Worm (Caenorhabditis elegans) whole organism, L3 larva: ENCODE results near the gene Y45G5AM.6.

Source experiments
- ceh-28 ChIP-seq: fragments of 150-350 bp; optimal IDR thresholded peaks from 2 replicates; lab custom pipeline; 2014; ENCODE audit warnings: missing biosample characterization, missing genetic modification reagents, missing genetic modification characterization
- jun-1 ChIP-seq: fragments of 150-350 bp; optimal IDR thresholded peaks from 2 replicates; lab custom pipeline; 2014; ENCODE audit warnings: missing biosample characterization, missing genetic modification reagents, missing genetic modification characterization
- lin-39 ChIP-seq: fragments of 150-350 bp; optimal IDR thresholded peaks from 2 replicates; lab custom pipeline; 2018; ENCODE audit warnings: missing biosample characterization, missing genetic modification reagents, missing genetic modification characterization
- nhr-237 ChIP-seq: fragments of 150-350 bp; optimal IDR thresholded peaks from 2 replicates; lab custom pipeline; 2014; ENCODE audit warnings: missing biosample characterization, missing genetic modification characterization
- nhr-28 ChIP-seq: fragments of 150-350 bp; optimal IDR thresholded peaks from 2 replicates; lab custom pipeline; 2014; ENCODE audit warnings: missing biosample characterization, missing genetic modification characterization
- nhr-43 ChIP-seq: sonication (generic microtip); optimal IDR thresholded peaks from 2 replicates; lab custom pipeline; 2016; ENCODE audit warnings: mild to moderate bottlenecking, missing genetic modification characterization, missing compliant biosample characterization; ENCODE audit not compliant: poor library complexity, severe bottlenecking
- nhr-76 ChIP-seq: fragments of 150-350 bp; sonication (generic microtip); optimal IDR thresholded peaks from 5 replicates; lab custom pipeline; 2014; ENCODE audit warnings: missing biosample characterization, missing genetic modification characterization
- pha-4 ChIP-seq: fragments of 150-350 bp; optimal IDR thresholded peaks from 2 replicates; lab custom pipeline; 2014; ENCODE audit warnings: missing biosample characterization, missing genetic modification reagents, missing genetic modification characterization
- unc-62 ChIP-seq: fragments of 150-350 bp; sonication (generic microtip); optimal IDR thresholded peaks from 4 replicates; lab custom pipeline; 2014; ENCODE audit warnings: missing biosample characterization, missing genetic modification reagents, missing genetic modification characterization

ce11 chrV:4144205-4144604 lies 7.9 kb downstream of the Y45G5AM.6 start, which contains the start of gene Y45G5AL.1:
- no peak for TF ChIP-seq lin-39 (tag; lab: Kevin White, UChicago)
- no peak for TF ChIP-seq nhr-28 (tag; lab: Kevin White, UChicago)
- no peak for TF ChIP-seq pha-4 (tag; lab: Kevin White, UChicago)
- TF ChIP-seq nhr-76 (tag; lab: Kevin White, UChicago): no peak
- no peak for TF ChIP-seq nhr-237 (tag; lab: Kevin White, UChicago)
- no peak for TF ChIP-seq ceh-28 (tag; lab: Kevin White, UChicago)
- TF ChIP-seq unc-62 (GFP tag; lab: Kevin White, UChicago): no peak
- no peak for TF ChIP-seq nhr-43 (tag; lab: Kevin White, UChicago)
- no peak for TF ChIP-seq jun-1
